Fruit fly (Drosophila melanogaster): ENCODE measurements around the gene CG5937.

CG5937 gene

DNA sequence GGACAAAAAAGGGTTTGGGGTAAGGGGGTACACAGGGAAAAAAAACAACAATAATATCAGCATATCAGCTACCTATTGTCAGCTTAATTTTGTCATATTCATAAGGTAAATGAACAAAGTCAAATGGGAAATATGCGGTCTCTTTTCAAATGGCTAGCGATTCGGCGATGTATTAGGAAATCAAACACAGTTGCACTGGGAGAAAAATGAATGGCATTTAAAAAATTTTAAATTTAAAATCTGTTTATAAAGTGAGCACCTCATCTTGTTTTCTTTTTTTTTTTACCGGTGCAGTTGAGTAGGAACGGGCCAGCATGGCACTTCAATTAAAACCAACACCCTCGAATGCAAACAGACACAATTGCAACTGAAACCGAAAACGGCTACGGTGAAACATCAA lies 14.2 kb downstream of the CG5937 start:
- no peak for TF ChIP-seq br (GFP tag; optimal IDR thresholded peaks at IDR 0.05)
- no peak for TF ChIP-seq N (GFP tag; optimal IDR thresholded peaks at IDR 0.05)
- TF ChIP-seq ey (GFP tag; optimal IDR thresholded peaks at IDR 0.05): no peak
- TF ChIP-seq Dfd (GFP tag; optimal IDR thresholded peaks at IDR 0.05): no peak
- TF ChIP-seq sv (GFP tag; optimal IDR thresholded peaks at IDR 0.05): no peak
- TF ChIP-seq Jra (GFP tag; optimal IDR thresholded peaks at IDR 0.05): no peak
- TF ChIP-seq fru (GFP tag; optimal IDR thresholded peaks at IDR 0.05): no peak
- no peak for TF ChIP-seq dl (GFP tag; optimal IDR thresholded peaks at IDR 0.05; ENCODE audit: insufficient read depth in 1 of 2, partially characterized antibody in 2 of 2)
- TF ChIP-seq woc (GFP tag; optimal IDR thresholded peaks at IDR 0.05): no peak
- TF ChIP-seq sage (GFP tag; optimal IDR thresholded peaks at IDR 0.05): no peak

- TF ChIP-seq Jra (GFP tag; optimal IDR thresholded peaks at IDR 0.05): no peak
- TF ChIP-seq fru (GFP tag; optimal IDR thresholded peaks at IDR 0.05): peak; percentile 71
- peak; percentile 18 for TF ChIP-seq OdsH (GFP tag; optimal IDR thresholded peaks at IDR 0.05)
- TF ChIP-seq Rel (GFP tag; optimal IDR thresholded peaks at IDR 0.05): no peak
- no peak for TF ChIP-seq Rel (tag; optimal IDR thresholded peaks at IDR 0.05)
- no peak for TF ChIP-seq Dfd (GFP tag; optimal IDR thresholded peaks at IDR 0.05)
- no peak for TF ChIP-seq Dif (GFP tag; optimal IDR thresholded peaks at IDR 0.05; ENCODE audit: partially characterized antibody)
- TF ChIP-seq CG9705 (GFP tag; optimal IDR thresholded peaks at IDR 0.05): no peak
- TF ChIP-seq GATAd (GFP tag; optimal IDR thresholded peaks at IDR 0.05): no peak
- no peak for TF ChIP-seq N (GFP tag; optimal IDR thresholded peaks at IDR 0.05)
- TF ChIP-seq rgr (GFP tag; optimal IDR thresholded peaks at IDR 0.05): peak; percentile 52
- TF ChIP-seq sv (GFP tag; optimal IDR thresholded peaks at IDR 0.05): no peak
- no peak for TF ChIP-seq lola (GFP tag; optimal IDR thresholded peaks at IDR 0.05)
- no peak for TF ChIP-seq Vsx2 (GFP tag; optimal IDR thresholded peaks at IDR 0.05; ENCODE audit: partially characterized antibody)
- TF ChIP-seq usp (GFP tag; optimal IDR thresholded peaks at IDR 0.05): no peak
- no peak for TF ChIP-seq tai (GFP tag; optimal IDR thresholded peaks at IDR 0.05)
- no peak for TF ChIP-seq woc (GFP tag; optimal IDR thresholded peaks at IDR 0.05)
- TF ChIP-seq ey (GFP tag; optimal IDR thresholded peaks at IDR 0.05): peak; percentile 49
- TF ChIP-seq CG32264 (GFP tag; optimal IDR thresholded peaks at IDR 0.05): no peak
- no peak for TF ChIP-seq Abd-B (GFP tag; optimal IDR thresholded peaks at IDR 0.05)
- no peak for TF ChIP-seq CrebA (GFP tag; optimal IDR thresholded peaks at IDR 0.05; ENCODE audit: borderline replicate concordance)
- no peak for TF ChIP-seq dl (GFP tag; optimal IDR thresholded peaks at IDR 0.05; ENCODE audit: insufficient read depth in 1 of 2, partially characterized antibody in 2 of 2)
- TF ChIP-seq HLH106 (tag; optimal IDR thresholded peaks at IDR 0.05): peak; percentile 5
- TF ChIP-seq dsf (GFP tag; optimal IDR thresholded peaks at IDR 0.05; ENCODE audit: borderline replicate concordance): no peak
- TF ChIP-seq brk (GFP tag; optimal IDR thresholded peaks at IDR 0.05): no peak
- peak in 1 of 2 experiments; percentile 63 for TF ChIP-seq foxo (GFP tag; optimal IDR thresholded peaks at IDR 0.05)
- no peak for TF ChIP-seq pan (optimal IDR thresholded peaks at IDR 0.05)
- TF ChIP-seq sage (GFP tag; optimal IDR thresholded peaks at IDR 0.05): no peak
- TF ChIP-seq br (GFP tag; optimal IDR thresholded peaks at IDR 0.05): peak; percentile 47
- no peak for TF ChIP-seq Myc (optimal IDR thresholded peaks at IDR 0.05)
- no peak for TF ChIP-seq jim (GFP tag; optimal IDR thresholded peaks at IDR 0.05)
- TF ChIP-seq Hr78 (GFP tag; optimal IDR thresholded peaks at IDR 0.05): no peak
- TF ChIP-seq dmrt93B (GFP tag; optimal IDR thresholded peaks at IDR 0.05): peak; percentile 20
- no peak for TF ChIP-seq Hr83 (GFP tag; optimal IDR thresholded peaks at IDR 0.05; ENCODE audit: poor library complexity, severe bottlenecking)
- peak; percentile 1 for TF ChIP-seq psq (GFP tag; optimal IDR thresholded peaks at IDR 0.05)
- TF ChIP-seq Hnf4 (GFP tag; optimal IDR thresholded peaks at IDR 0.05): no peak
- peak; percentile 1 for TF ChIP-seq Sp1 (GFP tag; optimal IDR thresholded peaks at IDR 0.05)
- TF ChIP-seq h (GFP tag; optimal IDR thresholded peaks at IDR 0.05): peak; percentile 62
- no peak for TF ChIP-seq Mio (GFP tag; optimal IDR thresholded peaks at IDR 0.05)
These were observed 19.5 kb downstream of the CG5937 start for dm6 chrX:6059135-6059824.
